Worm (Caenorhabditis elegans): ENCODE results near the gene R11E3.2.
"Not testable (repeated sequence)": the region's sequence is repeated elsewhere in the genome, so short reads cannot be mapped to it uniquely, and the experiment has no call there.

- TF ChIP-seq zfp-3 (GFP tag; conservative IDR thresholded peaks at IDR 0.05) (peak; percentile 100), Y105C5A.15 (GFP tag; IDR thresholded peaks at IDR 0.05) (peak; percentile 93; the same call in 1 of the 2 replicates), ZK337.2 (GFP tag; IDR thresholded peaks at IDR 0.05) (peak; percentile 100), mdl-1 (tag; optimal IDR thresholded peaks at IDR 0.05) (peak in 1 of 2 experiments; percentile 23), nhr-11 (tag; optimal IDR thresholded peaks at IDR 0.05) (peak; percentile 30), dmd-8 (GFP tag; IDR thresholded peaks at IDR 0.05) (peak; percentile 81), daf-8 (GFP tag; IDR thresholded peaks at IDR 0.05) (peak; percentile 100)
- TF ChIP-seq ztf-11 (tag; optimal IDR thresholded peaks at IDR 0.05); nhr-10 (tag; optimal IDR thresholded peaks at IDR 0.05); ceh-62 (tag; optimal IDR thresholded peaks at IDR 0.05); egl-27 (tag; optimal IDR thresholded peaks at IDR 0.05); zag-1 (tag; optimal IDR thresholded peaks at IDR 0.05); duxl-1 (tag; optimal IDR thresholded peaks at IDR 0.05; ENCODE audit: poor library complexity): not testable (repeated sequence)
Measured at ce11 chrIV:4725478-4725920, 46.4 kb upstream of the R11E3.2 start.
